Fruit fly (Drosophila melanogaster): ENCODE measurements around the gene Ddr.
A peak's percentile ranks its signal among the peaks of the same experiment; 100 is the strongest.

Ddr gene

dm6 chr2L:6218669-6219406, 34.1 kb upstream of the Ddr start (continued):
- TF ChIP-seq Blimp-1 (GFP tag; optimal IDR thresholded peaks at IDR 0.05): peak; percentile 74
- TF ChIP-seq kni (GFP tag; optimal IDR thresholded peaks at IDR 0.05): peak; percentile 66
- TF ChIP-seq Med (GFP tag): peak; percentile 55
- no peak for TF ChIP-seq hth (optimal IDR thresholded peaks at IDR 0.05)
- TF ChIP-seq CG1603 (tag; optimal IDR thresholded peaks at IDR 0.05): peak; percentile 9
- no peak for TF ChIP-seq CG16815 (GFP tag; optimal IDR thresholded peaks at IDR 0.05)

- TF ChIP-seq cas (GFP tag; IDR thresholded peaks at IDR 0.05) (no peak), nerfin-1 (tag; optimal IDR thresholded peaks at IDR 0.05) (no peak), Lhr (GFP tag; optimal IDR thresholded peaks at IDR 0.05) (no peak), Mrtf (GFP tag; IDR thresholded peaks at IDR 0.05) (no peak), NFAT (GFP tag; IDR thresholded peaks at IDR 0.05) (no peak), CG11504 (tag; optimal IDR thresholded peaks at IDR 0.05) (no peak), CTCF (GFP tag; optimal IDR thresholded peaks at IDR 0.05) (peak; percentile 83), CG7745 (tag; optimal IDR thresholded peaks at IDR 0.05) (no peak), CG7786 (GFP tag; optimal IDR thresholded peaks at IDR 0.05) (no peak), aop (GFP tag; IDR thresholded peaks at IDR 0.05) (no peak), CG9609 (GFP tag; optimal IDR thresholded peaks at IDR 0.05) (no peak), B-H2 (GFP tag; optimal IDR thresholded peaks at IDR 0.05) (no peak), crol (GFP tag; IDR thresholded peaks at IDR 0.05) (0 out of 2 replicates have a peak, but pooled peaks have one; percentile 11), Fer1 (GFP tag; optimal IDR thresholded peaks at IDR 0.05) (no peak), CG15514 (GFP tag; optimal IDR thresholded peaks at IDR 0.05) (no peak), schlank (tag; optimal IDR thresholded peaks at IDR 0.05) (no peak), Doc3 (GFP tag; IDR thresholded peaks at IDR 0.05; ENCODE audit: partially characterized antibody) (no peak), YL-1 (GFP tag; optimal IDR thresholded peaks at IDR 0.05) (no peak)
These were observed 32.0 kb upstream of the Ddr start for dm6 chr2L:6220966-6221365.

DNA sequence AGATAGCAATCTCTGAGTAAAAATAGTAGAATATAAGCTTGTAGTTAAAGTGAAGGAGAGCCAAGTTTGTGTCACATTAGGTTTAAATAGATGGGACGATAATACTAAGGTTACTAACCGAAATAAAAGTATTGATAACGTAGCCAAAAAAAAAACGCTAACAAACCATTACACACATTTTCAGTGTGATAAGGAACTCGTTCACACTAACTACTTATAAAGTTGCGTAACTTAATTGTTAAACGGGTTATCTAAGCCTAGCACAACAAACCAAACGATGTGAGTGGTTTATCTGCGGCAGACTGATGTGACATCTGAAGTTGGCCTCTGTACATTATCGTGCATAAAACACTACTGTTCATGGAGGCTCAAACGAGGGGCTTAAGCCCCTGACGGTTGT, 28.7 kb upstream of the Ddr start:
- TF ChIP-seq grn (GFP tag; optimal IDR thresholded peaks at IDR 0.05) (peak; percentile 56), Pdp1 (GFP tag; optimal IDR thresholded peaks at IDR 0.05) (peak in 1 of 2 experiments; percentile 91), CG12104 (GFP tag; optimal IDR thresholded peaks at IDR 0.05) (no peak), exex (tag; optimal IDR thresholded peaks at IDR 0.05) (peak; percentile 76), GATAe (GFP tag; conservative IDR thresholded peaks at IDR 0.05) (peak; percentile 25; the same call in 1 of the 2 replicates)

- TF ChIP-seq mirr (GFP tag; optimal IDR thresholded peaks at IDR 0.05): peak; percentile 53
- no peak for TF ChIP-seq Fer3 (tag; optimal IDR thresholded peaks at IDR 0.05)
- peak; percentile 40 for TF ChIP-seq sens (GFP tag)
- TF ChIP-seq NfI (GFP tag; optimal IDR thresholded peaks at IDR 0.05): no peak
- peak; percentile 56 for TF ChIP-seq CG15514 (GFP tag; optimal IDR thresholded peaks at IDR 0.05)
- no peak for TF ChIP-seq CG7963 (GFP tag; IDR thresholded peaks at IDR 0.05; ENCODE audit: partially characterized antibody)
- peak; percentile 71 for TF ChIP-seq Vsx1 (GFP tag; optimal IDR thresholded peaks at IDR 0.05)
- TF ChIP-seq GATAe (GFP tag; conservative IDR thresholded peaks at IDR 0.05): peak; percentile 67; the same call in 1 of the 2 replicates
- TF ChIP-seq Med (GFP tag): peak; percentile 53
- TF ChIP-seq CG18262 (tag; optimal IDR thresholded peaks at IDR 0.05): no peak
- TF ChIP-seq CG12659 (GFP tag; optimal IDR thresholded peaks at IDR 0.05): no peak
- TF ChIP-seq grn (GFP tag; optimal IDR thresholded peaks at IDR 0.05): peak; percentile 42
- peak; percentile 85 for TF ChIP-seq exex (tag; optimal IDR thresholded peaks at IDR 0.05)
- TF ChIP-seq sd (tag; optimal IDR thresholded peaks at IDR 0.05): peak; percentile 56
These were observed 28.1 kb upstream of the Ddr start, which contains the start of gene Ugt37B1 for dm6 chr2L:6224803-6225202. TSS of gene Ugt37B1 (plus strand) at chr2L:6225048.

Measured in whole organism, embryonic.